Fruit fly (Drosophila melanogaster) whole organism, embryonic: ENCODE data around the gene sunn.
A peak's percentile ranks its signal among the peaks of the same experiment; 100 is the strongest.

Experiments
- Atf6 ChIP-seq: fragments of 200-800 bp; sonication (Bioruptor generic); IDR thresholded peaks from 2 replicates; pipeline ENCODE4 v1.3.6; 2022; ENCODE audit warnings: missing biosample characterization, missing genetic modification characterization
- Bgb ChIP-seq: fragments of 200-800 bp; sonication (Bioruptor generic); IDR thresholded peaks from 2 replicates; pipeline ENCODE4 v1.3.6; 2022; ENCODE audit warnings: missing biosample characterization, missing genetic modification characterization; ENCODE audit not compliant: partially characterized antibody
- CG10462 ChIP-seq: fragments of 200-800 bp; sonication (Bioruptor generic); optimal IDR thresholded peaks from 2 replicates; lab custom pipeline; 2016; ENCODE audit warnings: missing biosample characterization, missing genetic modification characterization
- CG10543 ChIP-seq: fragments of 200-800 bp; sonication (Bioruptor generic); optimal IDR thresholded peaks from 3 replicates; lab custom pipeline; 2017; ENCODE audit warnings: missing biosample characterization, mild to moderate bottlenecking, missing genetic modification characterization, moderate library complexity
- CG10565 ChIP-seq: fragments of 200-800 bp; sonication (Bioruptor generic); optimal IDR thresholded peaks from 3 replicates; lab custom pipeline; 2016; ENCODE audit warnings: missing biosample characterization, mild to moderate bottlenecking, missing genetic modification characterization
- CG10979 ChIP-seq: fragments of 200-800 bp; sonication (Bioruptor generic); optimal IDR thresholded peaks from 2 replicates; lab custom pipeline; 2018; ENCODE audit warnings: missing biosample characterization, mild to moderate bottlenecking, missing genetic modification characterization, moderate library complexity
- CG11085 ChIP-seq: fragments of 200-800 bp; sonication (Bioruptor generic); IDR thresholded peaks from 2 replicates; pipeline ENCODE4 v1.3.6; 2022; ENCODE audit warnings: missing biosample characterization, missing genetic modification characterization
- CG12071 ChIP-seq: fragments of 200-800 bp; sonication (Bioruptor generic); optimal IDR thresholded peaks from 3 replicates; lab custom pipeline; 2018; ENCODE audit warnings: missing biosample characterization, mild to moderate bottlenecking, missing genetic modification characterization
- CG12942 ChIP-seq: fragments of 200-800 bp; sonication (Bioruptor generic); optimal IDR thresholded peaks from 3 replicates; lab custom pipeline; 2016; ENCODE audit warnings: missing biosample characterization, missing genetic modification characterization
- CG13296 ChIP-seq: fragments of 200-800 bp; sonication (Bioruptor generic); optimal IDR thresholded peaks from 3 replicates; lab custom pipeline; 2018; ENCODE audit warnings: missing biosample characterization, mild to moderate bottlenecking, missing genetic modification characterization
- CG15073 ChIP-seq: fragments of 200-800 bp; sonication (Bioruptor generic); optimal IDR thresholded peaks from 2 replicates; lab custom pipeline; 2016; ENCODE audit warnings: missing biosample characterization, missing genetic modification characterization
- CG1529 ChIP-seq: fragments of 200-800 bp; sonication (Bioruptor generic); optimal IDR thresholded peaks from 3 replicates; lab custom pipeline; 2018; ENCODE audit warnings: missing biosample characterization, missing genetic modification characterization
- CG18011 ChIP-seq: fragments of 200-800 bp; sonication (Bioruptor generic); optimal IDR thresholded peaks from 2 replicates; lab custom pipeline; 2017; ENCODE audit warnings: missing biosample characterization, missing genetic modification characterization, mild to moderate bottlenecking, moderate library complexity, missing genotype
- CG30020 ChIP-seq: fragments of 200-800 bp; optimal IDR thresholded peaks from 2 replicates; lab custom pipeline; 2019; ENCODE audit warnings: missing biosample characterization, mild to moderate bottlenecking, missing genetic modification characterization, moderate library complexity
- CG3995 ChIP-seq: fragments of 200-800 bp; sonication (Bioruptor generic); optimal IDR thresholded peaks from 3 replicates; lab custom pipeline; 2016; ENCODE audit warnings: missing biosample characterization, missing genetic modification characterization
- CG43689 ChIP-seq: fragments of 200-800 bp; sonication (Bioruptor generic); IDR thresholded peaks from 2 replicates; pipeline ENCODE4 v1.3.6; 2022; ENCODE audit warnings: missing biosample characterization, missing genetic modification characterization
- CG6689 ChIP-seq: fragments of 200-800 bp; sonication (Bioruptor generic); IDR thresholded peaks from 2 replicates; pipeline ENCODE4 v1.3.6; 2022; ENCODE audit warnings: missing biosample characterization, missing genetic modification characterization
- CG7839 ChIP-seq: fragments of 200-800 bp; sonication (Bioruptor generic); optimal IDR thresholded peaks from 3 replicates; lab custom pipeline; 2018; ENCODE audit warnings: missing biosample characterization, mild to moderate bottlenecking, missing genetic modification characterization, moderate library complexity
- D ChIP-seq, 2 experiments: fragments of 200-800 bp in 1 of 2; fragments of >200 bp in 1 of 2; sonication (Bioruptor generic) in 1 of 2; optimal IDR thresholded peaks; 2 replicates in 1 of 2; 3 replicates in 1 of 2; lab custom pipeline; 2017; ENCODE audit warnings: mild to moderate bottlenecking in 1 of 2, missing biosample characterization in 1 of 2, missing genetic modification characterization in 1 of 2, missing genetic modification reagents in 1 of 2
- D19A ChIP-seq: fragments of 200-800 bp; optimal IDR thresholded peaks from 3 replicates; lab custom pipeline; 2019; ENCODE audit warnings: missing biosample characterization, mild to moderate bottlenecking, missing genetic modification characterization, moderate library complexity
- Dip2 ChIP-seq: fragments of 200-800 bp; sonication (Bioruptor generic); IDR thresholded peaks from 2 replicates; pipeline ENCODE4 v1.3.6; 2022; ENCODE audit warnings: missing biosample characterization, missing genetic modification characterization
- Eip74EF ChIP-seq, 2 experiments: fragments of 200-800 bp in 1 of 2; fragments of >200 bp in 1 of 2; sonication (Bioruptor generic) in 1 of 2; optimal IDR thresholded peaks; 2 replicates each; lab custom pipeline; 2017 to 2019; ENCODE audit warnings: missing biosample characterization in 2 of 2, missing genetic modification characterization in 2 of 2, mild to moderate bottlenecking in 1 of 2, moderate library complexity in 1 of 2
- Ets97D ChIP-seq: fragments of 200-800 bp; sonication (Bioruptor generic); optimal IDR thresholded peaks from 3 replicates; lab custom pipeline; 2016; ENCODE audit warnings: missing biosample characterization, missing genetic modification characterization
- Hey ChIP-seq: fragments of 200-800 bp; sonication (Bioruptor generic); optimal IDR thresholded peaks from 3 replicates; lab custom pipeline; 2018; ENCODE audit warnings: missing biosample characterization, mild to moderate bottlenecking, missing genetic modification characterization
- Kr ChIP-seq: fragments of 200-800 bp; sonication (Bioruptor generic); optimal IDR thresholded peaks from 2 replicates; lab custom pipeline; 2017; ENCODE audit warnings: missing biosample characterization, mild to moderate bottlenecking, missing genetic modification characterization
- Mad ChIP-seq: fragments of 200-800 bp; sonication (Bioruptor generic); optimal IDR thresholded peaks from 2 replicates; lab custom pipeline; 2016; ENCODE audit warnings: missing biosample characterization, missing genetic modification characterization
- Max ChIP-seq: fragments of 200-800 bp; sonication (Bioruptor generic); optimal IDR thresholded peaks from 2 replicates; lab custom pipeline; 2016; ENCODE audit warnings: missing biosample characterization, mild to moderate bottlenecking, missing genetic modification characterization
- Med ChIP-seq: fragments of 200-800 bp; sonication (Bioruptor generic); peaks from one replicate; lab custom pipeline; 2016; ENCODE audit warnings: missing biosample characterization, missing genetic modification characterization, mild to moderate bottlenecking, inconsistent platforms, moderate library complexity
- Mes4 ChIP-seq: fragments of 200-800 bp; sonication (Bioruptor generic); optimal IDR thresholded peaks from 2 replicates; lab custom pipeline; 2016; ENCODE audit warnings: missing biosample characterization, missing genetic modification characterization
- Six4 ChIP-seq: fragments of 200-800 bp; sonication (Bioruptor generic); optimal IDR thresholded peaks from 2 replicates; lab custom pipeline; 2016; ENCODE audit warnings: missing biosample characterization, missing genetic modification characterization
- Sox100B ChIP-seq: fragments of 200-800 bp; sonication (Bioruptor generic); optimal IDR thresholded peaks from 3 replicates; lab custom pipeline; 2018; ENCODE audit warnings: missing biosample characterization, mild to moderate bottlenecking, missing genetic modification characterization
- Spps ChIP-seq: fragments of 200-800 bp; sonication (Bioruptor generic); optimal IDR thresholded peaks from 2 replicates; lab custom pipeline; 2018; ENCODE audit warnings: missing biosample characterization, mild to moderate bottlenecking, missing genetic modification characterization
- aop ChIP-seq: fragments of 200-800 bp; sonication (Bioruptor generic); IDR thresholded peaks from 2 replicates; pipeline ENCODE4 v1.3.6; 2022; ENCODE audit warnings: missing biosample characterization, missing genetic modification characterization
- az2 ChIP-seq: fragments of 200-800 bp; sonication (Bioruptor generic); optimal IDR thresholded peaks from 3 replicates; lab custom pipeline; 2016; ENCODE audit warnings: missing biosample characterization, missing genetic modification characterization
- bowl ChIP-seq: fragments of 200-800 bp; sonication (Bioruptor generic); IDR thresholded peaks from 2 replicates; pipeline ENCODE4 v1.3.6; 2022; ENCODE audit warnings: missing biosample characterization, missing genetic modification characterization
- chinmo ChIP-seq: fragments of 200-800 bp; sonication (Bioruptor generic); IDR thresholded peaks from 4 replicates; pipeline ENCODE4 v1.3.6; 2022; ENCODE audit warnings: missing biosample characterization, missing genetic modification characterization; ENCODE audit not compliant: partially characterized antibody
- ci ChIP-seq: fragments of 200-800 bp; sonication (Bioruptor generic); IDR thresholded peaks from 3 replicates; pipeline ENCODE4 v1.3.6; 2022; ENCODE audit warnings: missing biosample characterization, missing genetic modification characterization
- croc ChIP-seq: fragments of 200-800 bp; sonication (Bioruptor generic); conservative IDR thresholded peaks from 3 replicates; pipeline ENCODE4 v1.3.6; 2022; ENCODE audit warnings: missing biosample characterization, missing genetic modification characterization
- dmrt99B ChIP-seq: fragments of 200-800 bp; sonication (Bioruptor generic); optimal IDR thresholded peaks from 2 replicates; lab custom pipeline; 2018; ENCODE audit warnings: missing biosample characterization, mild to moderate bottlenecking, missing genetic modification characterization, moderate library complexity
- kay ChIP-seq: fragments of 200-800 bp; sonication (Bioruptor generic); optimal IDR thresholded peaks from 2 replicates; lab custom pipeline; 2016; ENCODE audit warnings: missing biosample characterization, missing genetic modification characterization
- maf-S ChIP-seq: fragments of 200-800 bp; sonication (Bioruptor generic); optimal IDR thresholded peaks from 2 replicates; lab custom pipeline; 2016; ENCODE audit warnings: missing biosample characterization, missing genetic modification characterization
- phol ChIP-seq: fragments of 200-800 bp; sonication (Bioruptor generic); optimal IDR thresholded peaks from 3 replicates; lab custom pipeline; 2018; ENCODE audit warnings: missing biosample characterization, mild to moderate bottlenecking, missing genetic modification characterization, moderate library complexity
- pnt ChIP-seq: fragments of 200-800 bp; sonication (Bioruptor generic); optimal IDR thresholded peaks from 3 replicates; lab custom pipeline; 2016; ENCODE audit warnings: missing biosample characterization, missing genetic modification characterization
- psq ChIP-seq: fragments of 200-800 bp; sonication (Bioruptor generic); optimal IDR thresholded peaks from 2 replicates; lab custom pipeline; 2017; ENCODE audit warnings: missing biosample characterization, missing genetic modification characterization
- slbo ChIP-seq: fragments of 200-800 bp; sonication (Bioruptor generic); IDR thresholded peaks from 2 replicates; pipeline ENCODE4 v1.3.6; 2022; ENCODE audit warnings: missing biosample characterization, missing genetic modification characterization
- so ChIP-seq: fragments of 200-800 bp; sonication (Bioruptor generic); IDR thresholded peaks from 3 replicates; pipeline ENCODE4 v1.3.6; 2022; ENCODE audit warnings: missing biosample characterization, missing genetic modification characterization
- sob ChIP-seq: fragments of 200-800 bp; sonication (Bioruptor generic); IDR thresholded peaks from 2 replicates; pipeline ENCODE4 v1.3.6; 2022; ENCODE audit warnings: missing biosample characterization, missing genetic modification characterization
- ttk ChIP-seq: fragments of 200-800 bp; sonication (Bioruptor generic); IDR thresholded peaks from 2 replicates; pipeline ENCODE4 v2.1.2; 2022; ENCODE audit warnings: missing biosample characterization, missing genetic modification characterization
- vvl ChIP-seq: fragments of 200-800 bp; sonication (Bioruptor generic); IDR thresholded peaks from 2 replicates; pipeline ENCODE4 v1.3.6; 2022; ENCODE audit warnings: missing biosample characterization, missing genetic modification characterization
- wek ChIP-seq: fragments of 200-800 bp; sonication (Bioruptor generic); optimal IDR thresholded peaks from 3 replicates; lab custom pipeline; 2018; ENCODE audit warnings: missing biosample characterization, mild to moderate bottlenecking, missing genetic modification characterization, moderate library complexity
- zfh1 ChIP-seq: fragments of 200-800 bp; sonication (Bioruptor generic); IDR thresholded peaks from 3 replicates; pipeline ENCODE4 v1.3.6; 2022; ENCODE audit warnings: missing biosample characterization, missing genetic modification characterization

The sunn gene

dm6 chr3L:11711789-11712188 lies 16.4 kb upstream of the sunn start (continued):
- TF ChIP-seq Spps (tag; lab: Kevin White, UChicago) (no peak), CG15073 (GFP tag; lab: Kevin White, UChicago) (no peak), ttk (GFP tag; lab: Robert Waterston, UW) (no peak), Mad (no peak), CG10565 (GFP tag; lab: Kevin White, UChicago) (no peak), Bgb (GFP tag; lab: Robert Waterston, UW) (0 out of 2 replicates have a peak, but pooled peaks have one; percentile 9), CG7839 (tag; lab: Kevin White, UChicago) (no peak), CG12942 (GFP tag; lab: Kevin White, UChicago) (no peak), phol (tag; lab: Kevin White, UChicago) (no peak), CG43689 (peak; percentile 41; the same call in 1 of the 2 replicates), kay (GFP tag; lab: Kevin White, UChicago) (no peak), so (0 out of 3 replicates have a peak, but pooled peaks have one; percentile 20), Atf6 (GFP tag; lab: Robert Waterston, UW) (peak; percentile 54; the same call in 1 of the 2 replicates), sob (0 out of 2 replicates have a peak, but pooled peaks have one; percentile 37), az2 (GFP tag; lab: Kevin White, UChicago) (no peak), Mes4 (GFP tag; lab: Kevin White, UChicago) (no peak), D (optimal IDR thresholded peaks at IDR 0.05; lab: Kevin White, UChicago) (no peak), D (GFP tag; optimal IDR thresholded peaks at IDR 0.05; lab: Kevin White, UChicago) (no peak), psq (no peak), CG13296 (GFP tag; lab: Kevin White, UChicago) (peak; percentile 11), CG10543 (GFP tag; lab: Kevin White, UChicago) (peak; percentile 10), CG3995 (no peak), Ets97D (GFP tag; lab: Kevin White, UChicago) (no peak), Med (GFP tag; lab: Kevin White, UChicago) (peak; percentile 60), CG10462 (GFP tag; lab: Kevin White, UChicago) (no peak), D19A (tag; lab: Kevin White, UChicago) (no peak), CG10979 (tag; lab: Kevin White, UChicago) (no peak), Kr (GFP tag; lab: Kevin White, UChicago) (no peak), CG30020 (no peak), wek (GFP tag; lab: Kevin White, UChicago) (no peak), slbo (GFP tag; lab: Robert Waterston, UW) (0 out of 2 replicates have a peak, but pooled peaks have one; percentile 31), dmrt99B (no peak), CG6689 (no peak), Sox100B (GFP tag; lab: Kevin White, UChicago) (no peak), CG1529 (GFP tag; lab: Kevin White, UChicago) (no peak), Six4 (GFP tag; lab: Kevin White, UChicago) (no peak), ci (peak; percentile 54; the same call in 1 of the 3 replicates), Eip74EF (GFP tag; optimal IDR thresholded peaks at IDR 0.05; lab: Kevin White, UChicago) (peak in 1 of 2 experiments; percentile 11), bowl (GFP tag; lab: Robert Waterston, UW) (0 out of 2 replicates have a peak, but pooled peaks have one; percentile 21), aop (GFP tag; lab: Robert Waterston, UW) (no peak), pnt (GFP tag; lab: Kevin White, UChicago) (no peak), Dip2 (GFP tag; lab: Robert Waterston, UW) (no peak), maf-S (no peak), Max (GFP tag; lab: Kevin White, UChicago) (no peak), vvl (peak; percentile 50; the same call in 1 of the 2 replicates), croc (GFP tag; lab: Robert Waterston, UW) (no peak), Hey (no peak), CG11085 (GFP tag; lab: Robert Waterston, UW) (no peak), zfh1 (GFP tag; lab: Robert Waterston, UW) (no peak), CG12071 (GFP tag; lab: Kevin White, UChicago) (no peak), chinmo (GFP tag; lab: Robert Waterston, UW) (peak; percentile 47; the same call in 1 of the 4 replicates), CG18011 (GFP tag; lab: Kevin White, UChicago) (peak; percentile 81)
